Worm (Caenorhabditis elegans) whole organism, L4/young adult: ENCODE results near the gene F11E6.8.

Source experiments
- W03F9.2 ChIP-seq: fragments of 150-350 bp; optimal IDR thresholded peaks from 2 replicates; lab custom pipeline; 2014; ENCODE audit warnings: missing biosample characterization, missing genetic modification characterization
- dao-5 ChIP-seq: sonication (generic microtip); optimal IDR thresholded peaks from 2 replicates; lab custom pipeline; 2016; ENCODE audit warnings: missing genotype, missing genetic modification characterization, moderate library complexity, missing compliant biosample characterization
- him-1 ChIP-seq: sonication (generic microtip); optimal IDR thresholded peaks from 2 replicates; lab custom pipeline; 2016; ENCODE audit warnings: missing genotype, missing genetic modification reagents, missing genetic modification characterization, missing compliant biosample characterization

- TF ChIP-seq him-1 (tag; lab: Kevin White, UChicago) (no peak), dao-5 (tag; lab: Kevin White, UChicago) (no peak), W03F9.2 (no peak)
Observed at ce11 chrIV:17406119-17406518, 44.2 kb downstream of the F11E6.8 start.
